Fruit fly (Drosophila melanogaster): ENCODE results near the gene Mulk.

The Mulk gene

DNA sequence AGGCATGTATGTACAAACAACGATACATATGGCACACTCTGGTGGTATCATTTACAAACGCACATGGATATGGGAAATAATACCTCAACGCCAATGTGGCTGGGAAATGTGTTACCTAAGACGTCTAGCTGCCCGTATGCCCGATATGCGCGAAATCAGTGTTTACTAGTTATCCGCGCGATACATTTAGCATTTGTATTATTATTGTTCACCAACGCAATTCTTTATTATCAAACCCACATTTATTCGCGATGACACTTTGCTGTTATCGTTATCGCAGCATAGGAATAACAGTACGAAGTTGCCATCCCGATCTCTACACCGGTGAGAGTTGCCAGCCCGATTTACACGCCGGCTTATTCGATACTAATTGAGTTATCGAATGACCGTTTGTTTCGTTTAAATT lies 23.1 kb upstream of the Mulk start, which contains the start of gene chico (continued):
- TF ChIP-seq CG2116 (GFP tag; optimal IDR thresholded peaks at IDR 0.05) (peak; percentile 68), MBD-R2 (GFP tag; IDR thresholded peaks at IDR 0.05) (peak; percentile 56), Hr3 (GFP tag; optimal IDR thresholded peaks at IDR 0.05) (no peak), trem (tag; optimal IDR thresholded peaks at IDR 0.05) (peak; percentile 80), CG2712 (tag; optimal IDR thresholded peaks at IDR 0.05) (peak; percentile 33), CG4424 (GFP tag; optimal IDR thresholded peaks at IDR 0.05) (peak; percentile 29), CG8359 (GFP tag; optimal IDR thresholded peaks at IDR 0.05; ENCODE audit: borderline replicate concordance) (no peak), hbn (GFP tag; IDR thresholded peaks at IDR 0.05; ENCODE audit: partially characterized antibody) (peak; percentile 52), CG3281 (GFP tag; optimal IDR thresholded peaks at IDR 0.05) (no peak), wdn (GFP tag; IDR thresholded peaks at IDR 0.05) (no peak), CG16813 (GFP tag; IDR thresholded peaks at IDR 0.05; ENCODE audit: partially characterized antibody) (peak; percentile 53), CG1603 (tag; optimal IDR thresholded peaks at IDR 0.05) (peak; percentile 83), NC2β (GFP tag; optimal IDR thresholded peaks at IDR 0.05) (peak; percentile 15), twi (tag; optimal IDR thresholded peaks at IDR 0.05) (peak; percentile 19), sob (GFP tag; IDR thresholded peaks at IDR 0.05) (no peak), sima (GFP tag; optimal IDR thresholded peaks at IDR 0.05) (no peak), Max (GFP tag; optimal IDR thresholded peaks at IDR 0.05) (peak; percentile 23), CG8290 (GFP tag; optimal IDR thresholded peaks at IDR 0.05) (no peak), CG8290 (tag; optimal IDR thresholded peaks at IDR 0.05) (no peak), H2.0 (GFP tag; IDR thresholded peaks at IDR 0.05) (no peak), bab2 (GFP tag; optimal IDR thresholded peaks at IDR 0.05) (no peak), CG8478 (optimal IDR thresholded peaks at IDR 0.05) (no peak), CG10366 (GFP tag; IDR thresholded peaks at IDR 0.05) (no peak), CG33213 (GFP tag; optimal IDR thresholded peaks at IDR 0.05) (peak; percentile 48), CG13624 (GFP tag; optimal IDR thresholded peaks at IDR 0.05) (peak; percentile 68), Ets65A (GFP tag) (no peak), CG6791 (GFP tag; IDR thresholded peaks at IDR 0.05; ENCODE audit: partially characterized antibody) (peak; percentile 89), CG42726 (GFP tag; IDR thresholded peaks at IDR 0.05; ENCODE audit: partially characterized antibody) (peak; percentile 35; the same call in 1 of the 2 replicates), MTF-1 (GFP tag; optimal IDR thresholded peaks at IDR 0.05; ENCODE audit: borderline replicate concordance) (no peak), CG3163 (GFP tag; optimal IDR thresholded peaks at IDR 0.05) (no peak), scrt (GFP tag; optimal IDR thresholded peaks at IDR 0.05) (no peak), ato (GFP tag; IDR thresholded peaks at IDR 0.05; ENCODE audit: partially characterized antibody) (peak; percentile 55; the same call in 1 of the 2 replicates), nerfin-1 (tag; optimal IDR thresholded peaks at IDR 0.05) (peak; percentile 93), gfzf (GFP tag; optimal IDR thresholded peaks at IDR 0.05) (peak; percentile 38), Opbp (GFP tag; IDR thresholded peaks at IDR 0.05; ENCODE audit: partially characterized antibody) (no peak; the same call in 1 of the 3 replicates), CG17829 (tag; optimal IDR thresholded peaks at IDR 0.05) (peak; percentile 53), HmgZ (tag; optimal IDR thresholded peaks at IDR 0.05) (peak; percentile 51), Pdp1 (GFP tag; optimal IDR thresholded peaks at IDR 0.05) (peak in 1 of 2 experiments; percentile 72), HLH4C (GFP tag; IDR thresholded peaks at IDR 0.05; ENCODE audit: partially characterized antibody) (peak; percentile 80), CG12659 (GFP tag; optimal IDR thresholded peaks at IDR 0.05) (peak; percentile 77), HHEX (GFP tag; optimal IDR thresholded peaks at IDR 0.05) (no peak), CHES-1-like (GFP tag; optimal IDR thresholded peaks at IDR 0.05) (peak; percentile 18), unc-4 (GFP tag; IDR thresholded peaks at IDR 0.05; ENCODE audit: partially characterized antibody) (peak; percentile 62), crp (GFP tag; optimal IDR thresholded peaks at IDR 0.05) (no peak)

Measured in whole organism, embryonic.